Worm (Caenorhabditis elegans) whole organism, midembryonic: ENCODE measurements around the gene dph-5.

Experiments
- T22C8.4 ChIP-seq: fragments of 200-800 bp; sonication (Bioruptor generic); IDR thresholded peaks from 2 replicates; pipeline ENCODE4 v1.3.6; 2022; ENCODE audit warnings: missing genetic modification characterization, missing compliant biosample characterization
- flt-1 ChIP-seq: fragments of 200-800 bp; sonication (Bioruptor generic); IDR thresholded peaks from 2 replicates; pipeline ENCODE4 v1.3.6; 2022; ENCODE audit warnings: missing genetic modification characterization, missing compliant biosample characterization
- klf-2 ChIP-seq: fragments of 200-800 bp; sonication (Bioruptor generic); conservative IDR thresholded peaks from 2 replicates; pipeline ENCODE4 v1.3.6; 2022; ENCODE audit warnings: missing genetic modification reagents, missing genetic modification characterization, missing compliant biosample characterization
- ref-1 ChIP-seq: fragments of 200-800 bp; sonication (Bioruptor generic); conservative IDR thresholded peaks from 2 replicates; pipeline ENCODE4 v1.3.6; 2022; ENCODE audit warnings: missing genetic modification reagents, missing genetic modification characterization, missing compliant biosample characterization
- tab-1 ChIP-seq: fragments of 200-800 bp; sonication (Bioruptor generic); IDR thresholded peaks from 2 replicates; pipeline ENCODE4 v1.3.6; 2022; ENCODE audit warnings: missing genetic modification characterization, missing compliant biosample characterization

ce11 chrII:11376598-11377108, 26.7 kb downstream of the dph-5 start:
- TF ChIP-seq flt-1 (GFP tag; lab: Robert Waterston, UW): no peak
- TF ChIP-seq klf-2 (GFP tag; lab: Robert Waterston, UW): no peak
- TF ChIP-seq T22C8.4 (GFP tag; lab: Robert Waterston, UW): no peak
- TF ChIP-seq ref-1: no peak
- no peak for TF ChIP-seq tab-1 (GFP tag; lab: Robert Waterston, UW)
